Worm (Caenorhabditis elegans) whole organism, L4 larva: ENCODE data around the gene sprp-4.
A peak's percentile ranks its signal among the peaks of the same experiment; 100 is the strongest.

Experiments used
- D1046.2 ChIP-seq: fragments of 200-800 bp; sonication (Bioruptor generic); IDR thresholded peaks from 2 replicates; pipeline ENCODE4 v1.3.6; 2022; ENCODE audit warnings: missing genetic modification characterization, missing compliant biosample characterization
- T20F7.1 ChIP-seq: fragments of 200-800 bp; sonication (Bioruptor generic); optimal IDR thresholded peaks from 2 replicates; lab custom pipeline; 2018; ENCODE audit warnings: mild to moderate bottlenecking, missing genetic modification characterization, missing compliant biosample characterization
- ZK546.5 ChIP-seq, 2 experiments: sonication (generic microtip); optimal IDR thresholded peaks; 2 replicates each; lab custom pipeline; 2017; ENCODE audit warnings: missing biosample characterization in 2 of 2, missing genetic modification characterization in 2 of 2
- aha-1 ChIP-seq: fragments of 150-350 bp; peaks from one replicate; lab custom pipeline; 2014; ENCODE audit warnings: missing biosample characterization, missing genetic modification characterization
- aly-2 ChIP-seq: sonication (generic microtip); optimal IDR thresholded peaks from 2 replicates; lab custom pipeline; 2018; ENCODE audit warnings: missing biosample characterization, missing genetic modification characterization
- ceh-62 ChIP-seq: sonication (generic microtip); optimal IDR thresholded peaks from 2 replicates; lab custom pipeline; 2017; ENCODE audit warnings: missing biosample characterization, missing genetic modification characterization
- daf-12 ChIP-seq: fragments of 150-350 bp; optimal IDR thresholded peaks from 2 replicates; lab custom pipeline; 2014; ENCODE audit warnings: missing biosample characterization, missing genetic modification reagents, missing genetic modification characterization
- daf-16 ChIP-seq, 3 experiments: sonication (generic microtip); optimal IDR thresholded peaks; 2 replicates each; lab custom pipeline; 2016 to 2017; ENCODE audit warnings: missing genetic modification characterization in 3 of 3, missing genetic modification reagents in 3 of 3, mild to moderate bottlenecking in 2 of 3, missing compliant biosample characterization in 2 of 3, missing biosample characterization in 1 of 3, moderate library complexity in 1 of 3
- daf-19 ChIP-seq: fragments of 200-800 bp; sonication (Bioruptor generic); conservative IDR thresholded peaks from 2 replicates; pipeline ENCODE4 v1.3.6; 2022; ENCODE audit warnings: missing genetic modification characterization, missing compliant biosample characterization
- dmd-8 ChIP-seq: fragments of 200-800 bp; sonication (Bioruptor generic); IDR thresholded peaks from 2 replicates; pipeline ENCODE4 v1.3.6; 2022; ENCODE audit warnings: missing genetic modification characterization, missing compliant biosample characterization
- duxl-1 ChIP-seq: sonication (generic microtip); optimal IDR thresholded peaks from 2 replicates; lab custom pipeline; 2016; ENCODE audit warnings: mild to moderate bottlenecking, missing genetic modification characterization, moderate library complexity, missing compliant biosample characterization; ENCODE audit not compliant: poor library complexity
- lin-15B ChIP-seq: fragments of 150-350 bp; sonication (generic microtip); optimal IDR thresholded peaks from 3 replicates; lab custom pipeline; 2014; ENCODE audit warnings: missing biosample characterization, missing genetic modification characterization
- lin-39 ChIP-seq: fragments of 150-350 bp; optimal IDR thresholded peaks from 2 replicates; lab custom pipeline; 2014; ENCODE audit warnings: missing biosample characterization, missing genetic modification reagents, missing genetic modification characterization
- lsy-2 ChIP-seq, 2 experiments: fragments of 150-350 bp in 1 of 2; sonication (generic microtip) in 1 of 2; optimal IDR thresholded peaks; 2 replicates each; lab custom pipeline; 2014 to 2017; ENCODE audit warnings: missing biosample characterization in 2 of 2, missing genetic modification characterization in 2 of 2
- mes-2 ChIP-seq: sonication (generic microtip); optimal IDR thresholded peaks from 2 replicates; lab custom pipeline; 2016; ENCODE audit warnings: missing genotype, mild to moderate bottlenecking, missing genetic modification characterization, missing compliant biosample characterization; ENCODE audit not compliant: poor library complexity, severe bottlenecking
- nhr-102 ChIP-seq: sonication (generic microtip); optimal IDR thresholded peaks from 2 replicates; lab custom pipeline; 2016; ENCODE audit warnings: mild to moderate bottlenecking, missing genetic modification characterization, moderate library complexity, missing compliant biosample characterization
- nhr-11 ChIP-seq: fragments of 150-350 bp; optimal IDR thresholded peaks from 2 replicates; lab custom pipeline; 2014; ENCODE audit warnings: missing biosample characterization, missing genetic modification characterization
- nhr-237 ChIP-seq: sonication (generic microtip); optimal IDR thresholded peaks from 2 replicates; lab custom pipeline; 2017; ENCODE audit warnings: missing biosample characterization, missing genetic modification characterization
- nhr-41 ChIP-seq: fragments of 200-800 bp; sonication (Bioruptor generic); IDR thresholded peaks from 2 replicates; pipeline ENCODE4 v1.3.6; 2022; ENCODE audit warnings: missing genetic modification reagents, missing genetic modification characterization, missing compliant biosample characterization
- nhr-42 ChIP-seq: fragments of 200-800 bp; sonication (Bioruptor generic); IDR thresholded peaks from 2 replicates; pipeline ENCODE4 v1.3.6; 2022; ENCODE audit warnings: missing genetic modification characterization, missing compliant biosample characterization
- nhr-6 ChIP-seq: fragments of 150-350 bp; optimal IDR thresholded peaks from 2 replicates; lab custom pipeline; 2014; ENCODE audit warnings: missing biosample characterization, missing genetic modification characterization
- nhr-76 ChIP-seq: fragments of 150-350 bp; optimal IDR thresholded peaks from 2 replicates; lab custom pipeline; 2014; ENCODE audit warnings: missing biosample characterization, missing genetic modification characterization
- php-3 ChIP-seq: fragments of 200-800 bp; sonication (Bioruptor generic); IDR thresholded peaks from 2 replicates; pipeline ENCODE4 v1.3.6; 2022; ENCODE audit warnings: missing genetic modification reagents, missing genetic modification characterization, missing compliant biosample characterization
- sdz-12 ChIP-seq: fragments of 200-800 bp; sonication (Bioruptor generic); optimal IDR thresholded peaks from 2 replicates; lab custom pipeline; 2018; ENCODE audit warnings: mild to moderate bottlenecking, missing genetic modification characterization, missing compliant biosample characterization
- unc-62 ChIP-seq, 3 experiments: fragments of 150-350 bp in 1 of 3; sonication (generic microtip); optimal IDR thresholded peaks in 2 of 3; peaks in 1 of 3; 1 replicate in 1 of 3; 2 replicates in 2 of 3; lab custom pipeline; 2014 to 2017; ENCODE audit warnings: missing biosample characterization in 3 of 3, missing genetic modification characterization in 3 of 3, missing genetic modification reagents in 3 of 3, missing genotype in 1 of 3
- zfp-3 ChIP-seq: fragments of 200-800 bp; sonication (Bioruptor generic); conservative IDR thresholded peaks from 2 replicates; pipeline ENCODE4 v1.3.6; 2022; ENCODE audit warnings: missing genetic modification reagents, missing genetic modification characterization, missing compliant biosample characterization
- ztf-11 ChIP-seq: fragments of 150-350 bp; optimal IDR thresholded peaks from 2 replicates; lab custom pipeline; 2014; ENCODE audit warnings: missing biosample characterization, missing genetic modification characterization

sprp-4 gene

ce11 chrX:8800983-8801382 lies 52.4 kb downstream of the sprp-4 start (continued):
- TF ChIP-seq nhr-41: no peak
- no peak for TF ChIP-seq lin-39 (tag; lab: Kevin White, UChicago)
- TF ChIP-seq nhr-76 (tag; lab: Kevin White, UChicago): no peak
- TF ChIP-seq sdz-12 (GFP tag; lab: Kevin White, UChicago): no peak
- no peak for TF ChIP-seq nhr-102 (tag; lab: Kevin White, UChicago)
- TF ChIP-seq aly-2 (tag; lab: Kevin White, UChicago): no peak
- TF ChIP-seq ceh-62: no peak
- no peak for TF ChIP-seq duxl-1 (tag; lab: Kevin White, UChicago)
- TF ChIP-seq daf-12 (tag; lab: Kevin White, UChicago): no peak
- TF ChIP-seq lsy-2 (tag; optimal IDR thresholded peaks at IDR 0.05; lab: Kevin White, UChicago): peak in 1 of 2 experiments; percentile 39
- TF ChIP-seq ZK546.5 (tag; optimal IDR thresholded peaks at IDR 0.05; lab: Kevin White, UChicago): no peak
- TF ChIP-seq D1046.2 (GFP tag; lab: Robert Waterston, UW): no peak
- TF ChIP-seq T20F7.1 (GFP tag; lab: Kevin White, UChicago): no peak
- no peak for TF ChIP-seq ztf-11 (tag; lab: Kevin White, UChicago)
- TF ChIP-seq lin-15B (tag; lab: Kevin White, UChicago): no peak
- 0 out of 2 replicates have a peak, but pooled peaks have one; percentile 10 for TF ChIP-seq daf-19 (GFP tag; lab: Robert Waterston, UW)
- peak; percentile 80 for TF ChIP-seq aha-1 (tag; lab: Kevin White, UChicago)
- TF ChIP-seq nhr-11 (tag; lab: Kevin White, UChicago): no peak
- no peak for TF ChIP-seq nhr-6 (tag; lab: Kevin White, UChicago)
- TF ChIP-seq daf-16 (GFP tag; optimal IDR thresholded peaks at IDR 0.05; lab: Kevin White, UChicago): no peak
- TF ChIP-seq daf-16 (tag; optimal IDR thresholded peaks at IDR 0.05; lab: Kevin White, UChicago): peak; percentile 9
- no peak for TF ChIP-seq nhr-42
- TF ChIP-seq dmd-8 (GFP tag; lab: Robert Waterston, UW): no peak
- no peak for TF ChIP-seq mes-2 (tag; lab: Kevin White, UChicago)

DNA sequence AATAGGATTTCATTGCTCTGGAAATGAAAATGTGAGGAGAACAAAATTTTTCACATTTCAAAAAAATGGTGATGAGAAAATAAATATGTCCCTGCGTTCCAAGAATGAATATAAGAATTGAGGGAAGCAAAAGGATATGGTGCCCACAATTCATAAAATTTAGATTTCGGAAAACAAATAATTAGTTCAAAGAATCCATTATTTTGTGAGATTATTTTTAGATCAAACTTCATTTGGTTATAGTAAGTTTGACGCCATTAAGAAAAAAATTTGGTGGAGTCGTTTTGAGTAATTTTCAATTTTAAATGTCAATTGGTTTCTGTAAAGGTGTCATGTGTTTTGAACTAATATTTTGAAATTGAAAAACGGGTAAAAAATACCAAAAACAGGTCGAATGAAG lies 53.1 kb downstream of the sprp-4 start:
- TF ChIP-seq lsy-2 (tag; optimal IDR thresholded peaks at IDR 0.05; lab: Kevin White, UChicago): no peak
- no peak for TF ChIP-seq nhr-237 (tag; lab: Kevin White, UChicago)
- TF ChIP-seq aha-1 (tag; lab: Kevin White, UChicago): peak; percentile 91
- TF ChIP-seq php-3 (GFP tag; lab: Robert Waterston, UW): no peak

DNA sequence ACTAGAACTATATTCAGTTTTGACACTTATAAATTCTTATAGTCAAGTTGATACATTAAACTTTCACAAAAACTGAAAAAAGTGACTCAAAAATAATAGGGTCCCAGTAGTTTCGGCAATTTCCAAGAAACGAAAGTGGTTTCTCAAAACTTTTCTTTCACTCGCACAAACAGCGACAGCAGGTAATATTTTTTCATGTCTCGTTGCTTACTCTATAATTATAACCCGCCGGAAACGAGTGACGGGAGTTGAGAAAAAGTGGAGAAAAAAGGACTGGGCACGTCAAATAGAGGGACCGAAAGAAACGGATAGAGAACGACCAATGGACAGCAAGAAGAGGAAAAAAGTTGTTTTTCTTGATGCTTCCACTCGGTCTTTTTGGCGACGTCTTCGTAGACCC lies 53.5 kb downstream of the sprp-4 start:
- TF ChIP-seq zfp-3 (GFP tag; lab: Robert Waterston, UW) (no peak), unc-62 (GFP tag; optimal IDR thresholded peaks at IDR 0.05 in 1 of 2; lab: Kevin White, UChicago) (peak in 1 of 2 experiments; percentile 50), unc-62 (tag; optimal IDR thresholded peaks at IDR 0.05; lab: Kevin White, UChicago) (no peak)
